Worm (Caenorhabditis elegans) whole organism, mixed stage, embryonic: ENCODE results near the gene F17E5.2.
A peak's percentile ranks its signal among the peaks of the same experiment; 100 is the strongest.

Experiments used
- M03D4.4 ChIP-seq: sonication (generic microtip); optimal IDR thresholded peaks from 2 replicates; lab custom pipeline; 2017; ENCODE audit warnings: mild to moderate bottlenecking, missing genetic modification characterization, missing compliant biosample characterization
- bed-3 ChIP-seq: fragments of 200-800 bp; sonication (Bioruptor generic); optimal IDR thresholded peaks from 3 replicates; lab custom pipeline; 2018; ENCODE audit warnings: mild to moderate bottlenecking, missing genetic modification characterization, moderate library complexity, missing compliant biosample characterization
- blmp-1 ChIP-seq: fragments of 150-350 bp; optimal IDR thresholded peaks from 2 replicates; lab custom pipeline; 2014; ENCODE audit warnings: missing biosample characterization, missing genetic modification characterization
- ceh-39 ChIP-seq: fragments of 150-350 bp; optimal IDR thresholded peaks from 2 replicates; lab custom pipeline; 2014; ENCODE audit warnings: missing biosample characterization, missing genetic modification characterization
- ceh-43 ChIP-seq: fragments of 200-800 bp; sonication (Bioruptor generic); optimal IDR thresholded peaks from 2 replicates; lab custom pipeline; 2018; ENCODE audit warnings: mild to moderate bottlenecking, missing genetic modification characterization, moderate library complexity, missing compliant biosample characterization
- ceh-83 ChIP-seq: fragments of 200-800 bp; sonication (Bioruptor generic); optimal IDR thresholded peaks from 2 replicates; lab custom pipeline; 2018; ENCODE audit warnings: mild to moderate bottlenecking, missing genetic modification characterization, missing compliant biosample characterization
- ces-1 ChIP-seq: fragments of 150-350 bp; optimal IDR thresholded peaks from 2 replicates; lab custom pipeline; 2014; ENCODE audit warnings: missing biosample characterization, missing genetic modification reagents, missing genetic modification characterization
- cnd-1 ChIP-seq: fragments of 200-800 bp; sonication (Bioruptor generic); optimal IDR thresholded peaks from 2 replicates; lab custom pipeline; 2018; ENCODE audit warnings: mild to moderate bottlenecking, missing genetic modification characterization, missing compliant biosample characterization
- drap-1 ChIP-seq: fragments of 200-800 bp; sonication (Bioruptor generic); optimal IDR thresholded peaks from 3 replicates; lab custom pipeline; 2018; ENCODE audit warnings: mild to moderate bottlenecking, missing genetic modification characterization, missing compliant biosample characterization
- elt-1 ChIP-seq: sonication (generic microtip); optimal IDR thresholded peaks from 2 replicates; lab custom pipeline; 2017; ENCODE audit warnings: missing genetic modification characterization, mild to moderate bottlenecking, missing compliant biosample characterization, antibody characterized with exemption, moderate library complexity, borderline replicate concordance; ENCODE audit not compliant: insufficient read depth
- elt-3 ChIP-seq: fragments of 150-350 bp; optimal IDR thresholded peaks from 2 replicates; lab custom pipeline; 2014; ENCODE audit warnings: missing biosample characterization, missing genetic modification characterization
- ham-2 ChIP-seq: fragments of 200-800 bp; sonication (Bioruptor generic); optimal IDR thresholded peaks from 2 replicates; lab custom pipeline; 2018; ENCODE audit warnings: mild to moderate bottlenecking, missing genetic modification characterization, missing compliant biosample characterization
- hlh-1 ChIP-seq: fragments of 150-350 bp; optimal IDR thresholded peaks from 2 replicates; lab custom pipeline; 2014; ENCODE audit warnings: missing biosample characterization, missing genetic modification reagents, missing genetic modification characterization
- lin-13 ChIP-seq: fragments of 150-350 bp; optimal IDR thresholded peaks from 2 replicates; lab custom pipeline; 2014; ENCODE audit warnings: missing biosample characterization, missing genetic modification characterization
- lin-32 ChIP-seq: fragments of 200-800 bp; sonication (Bioruptor generic); optimal IDR thresholded peaks from 2 replicates; lab custom pipeline; 2018; ENCODE audit warnings: mild to moderate bottlenecking, missing genetic modification characterization, missing compliant biosample characterization
- lsy-2 ChIP-seq: fragments of 150-350 bp; optimal IDR thresholded peaks from 2 replicates; lab custom pipeline; 2014; ENCODE audit warnings: missing biosample characterization, missing genetic modification characterization
- mep-1 ChIP-seq: fragments of 150-350 bp; optimal IDR thresholded peaks from 2 replicates; lab custom pipeline; 2017; ENCODE audit warnings: missing biosample characterization, missing genetic modification reagents, missing genetic modification characterization, inconsistent platforms
- mls-2 ChIP-seq: sonication (generic microtip); optimal IDR thresholded peaks from 2 replicates; lab custom pipeline; 2016; ENCODE audit warnings: mild to moderate bottlenecking, missing genetic modification characterization, moderate library complexity, missing compliant biosample characterization
- nhr-12 ChIP-seq: fragments of 150-350 bp; optimal IDR thresholded peaks from 2 replicates; lab custom pipeline; 2014; ENCODE audit warnings: missing biosample characterization, missing genetic modification characterization
- nhr-2 ChIP-seq: fragments of 150-350 bp; optimal IDR thresholded peaks from 2 replicates; lab custom pipeline; 2014; ENCODE audit warnings: missing biosample characterization, missing genetic modification characterization
- nhr-237 ChIP-seq: fragments of 150-350 bp; optimal IDR thresholded peaks from 2 replicates; lab custom pipeline; 2014; ENCODE audit warnings: missing biosample characterization, missing genetic modification characterization
- nhr-28 ChIP-seq: fragments of 150-350 bp; optimal IDR thresholded peaks from 2 replicates; lab custom pipeline; 2014; ENCODE audit warnings: missing biosample characterization, missing genetic modification characterization
- nhr-76 ChIP-seq: sonication (generic microtip); optimal IDR thresholded peaks from 2 replicates; lab custom pipeline; 2017; ENCODE audit warnings: missing biosample characterization, missing genetic modification characterization
- pha-4 ChIP-seq: fragments of 150-350 bp; optimal IDR thresholded peaks from 2 replicates; lab custom pipeline; 2018; ENCODE audit warnings: missing biosample characterization, missing genetic modification reagents, missing genetic modification characterization
- sem-2 ChIP-seq: fragments of 200-800 bp; sonication (Bioruptor generic); optimal IDR thresholded peaks from 2 replicates; lab custom pipeline; 2018; ENCODE audit warnings: mild to moderate bottlenecking, missing genetic modification characterization, missing compliant biosample characterization
- snpc-4 ChIP-seq: fragments of 150-350 bp; optimal IDR thresholded peaks from 2 replicates; lab custom pipeline; 2014; ENCODE audit warnings: missing biosample characterization, missing genetic modification characterization
- sptf-1 ChIP-seq: sonication (generic microtip); optimal IDR thresholded peaks from 2 replicates; lab custom pipeline; 2017; ENCODE audit warnings: mild to moderate bottlenecking, missing genetic modification characterization, moderate library complexity, missing compliant biosample characterization
- tbx-8 ChIP-seq: fragments of 200-800 bp; sonication (Bioruptor generic); optimal IDR thresholded peaks from 2 replicates; lab custom pipeline; 2018; ENCODE audit warnings: mild to moderate bottlenecking, missing genetic modification characterization, moderate library complexity, missing compliant biosample characterization
- unc-120 ChIP-seq: sonication (generic microtip); optimal IDR thresholded peaks from 2 replicates; lab custom pipeline; 2017; ENCODE audit warnings: missing genetic modification characterization, missing compliant biosample characterization; ENCODE audit not compliant: poor library complexity, severe bottlenecking
- unc-39 ChIP-seq: fragments of 150-350 bp; optimal IDR thresholded peaks from 2 replicates; lab custom pipeline; 2014; ENCODE audit warnings: missing biosample characterization, missing genetic modification characterization
- ztf-11 ChIP-seq: fragments of 150-350 bp; optimal IDR thresholded peaks from 2 replicates; lab custom pipeline; 2014; ENCODE audit warnings: missing biosample characterization, missing genetic modification characterization

Gene F17E5.2

DNA sequence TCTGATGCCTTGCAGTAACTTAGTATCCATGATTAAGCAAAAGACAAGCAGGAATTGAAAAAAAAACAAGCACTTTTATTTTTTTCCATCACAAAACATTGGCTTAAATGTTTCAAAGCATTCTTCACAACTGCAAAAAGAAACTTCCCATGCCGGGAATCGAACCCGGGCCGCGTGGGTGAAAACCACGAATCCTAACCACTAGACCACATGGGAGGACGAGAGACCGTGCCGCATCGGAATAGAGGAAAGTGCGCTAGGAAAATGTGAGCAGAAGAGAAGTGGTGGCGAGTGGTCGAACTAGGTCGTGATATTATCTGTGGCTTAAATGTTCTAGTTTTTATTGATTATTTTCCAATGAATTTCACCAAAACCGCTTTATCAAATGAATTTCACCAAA, 26.6 kb upstream of the F17E5.2 start (continued):
- TF ChIP-seq tbx-8 (GFP tag; lab: Kevin White, UChicago) = peak; percentile 36

DNA sequence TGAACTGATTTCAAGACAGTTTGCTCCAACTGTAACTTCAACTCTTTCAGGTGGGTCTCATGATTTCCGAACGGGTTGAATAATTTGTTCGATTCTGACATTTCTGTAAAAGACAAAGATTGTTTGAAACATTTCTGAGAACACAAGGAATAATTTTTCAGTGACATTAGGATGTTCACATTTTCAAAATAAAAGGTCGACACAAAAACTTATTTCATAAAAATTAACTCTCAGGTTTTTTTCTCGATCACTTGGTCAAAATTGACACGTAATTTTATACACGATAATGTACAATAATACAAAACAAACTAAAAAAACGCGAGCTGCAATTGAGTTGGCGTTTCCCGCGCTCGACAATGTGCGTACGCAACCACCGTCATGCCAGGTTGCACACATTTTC, 22.7 kb upstream of the F17E5.2 start, which contains the start of gene rif-1.2:
TSS of gene rif-1.2 (minus strand) at position 101 of the 400 bp plus-strand sequence.
- TF ChIP-seq lsy-2 (tag; lab: Kevin White, UChicago) (no peak), drap-1 (no peak), nhr-237 (no peak), elt-3 (tag; lab: Kevin White, UChicago) (no peak), lin-13 (tag; lab: Kevin White, UChicago) (no peak), mls-2 (tag; lab: Kevin White, UChicago) (no peak), mep-1 (tag; lab: Kevin White, UChicago) (no peak)

DNA sequence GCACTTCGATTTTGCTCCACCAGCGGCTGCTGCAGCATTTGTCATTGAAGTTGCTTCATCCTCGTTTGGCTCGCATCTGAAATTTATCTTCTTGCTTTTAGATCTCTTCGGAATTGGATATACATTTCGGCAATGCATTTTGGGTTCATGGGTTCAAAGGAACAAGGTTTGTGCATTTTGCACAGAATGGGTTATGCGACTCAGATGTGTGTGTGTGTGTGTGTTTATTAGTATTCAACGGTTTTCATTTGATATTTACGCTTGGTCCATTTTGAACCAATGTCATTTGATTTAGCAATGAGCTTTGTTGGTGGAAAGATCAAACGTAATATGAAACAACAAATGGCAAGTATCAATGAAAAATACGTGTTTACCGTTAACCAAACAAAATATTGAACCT, 18.3 kb upstream of the F17E5.2 start:
- TF ChIP-seq pha-4 (tag; lab: Kevin White, UChicago) (no peak), mls-2 (tag; lab: Kevin White, UChicago) (no peak), M03D4.4 (tag; lab: Kevin White, UChicago) (no peak), sem-2 (no peak), lin-13 (tag; lab: Kevin White, UChicago) (no peak), nhr-76 (tag; lab: Kevin White, UChicago) (no peak), ceh-83 (GFP tag; lab: Kevin White, UChicago) (no peak), nhr-28 (tag; lab: Kevin White, UChicago) (no peak), nhr-12 (tag; lab: Kevin White, UChicago) (no peak), ham-2 (GFP tag; lab: Kevin White, UChicago) (no peak), lin-32 (GFP tag; lab: Kevin White, UChicago) (no peak), nhr-2 (tag; lab: Kevin White, UChicago) (no peak), ceh-39 (no peak), elt-1 (tag; lab: Kevin White, UChicago) (no peak), unc-120 (no peak)

DNA sequence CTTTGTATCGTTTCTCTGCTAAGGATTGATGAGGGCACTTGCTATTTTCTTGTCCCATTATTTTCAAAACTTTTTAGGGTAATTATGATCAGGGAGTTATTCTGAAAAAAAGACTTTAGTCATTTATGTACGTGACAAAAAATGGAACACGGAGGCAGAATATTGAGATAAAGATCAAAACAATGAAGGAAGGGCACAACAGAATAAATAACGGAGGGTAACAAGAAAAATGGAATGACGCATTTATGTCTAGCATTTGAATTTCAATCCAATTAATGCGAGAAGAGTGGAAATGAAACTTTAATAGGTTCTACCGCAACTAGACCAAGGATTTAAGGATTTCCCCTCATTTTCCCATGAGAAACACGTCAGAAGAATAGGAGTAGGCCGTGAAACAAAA, 15.8 kb upstream of the F17E5.2 start, which contains the start of gene glb-13:
TSS of gene glb-13 (minus strand) at position 101 of the 400 bp plus-strand sequence.
- no peak for TF ChIP-seq cnd-1 (tag; lab: Kevin White, UChicago)
- TF ChIP-seq lin-32 (GFP tag; lab: Kevin White, UChicago) = no peak
- TF ChIP-seq M03D4.4 (tag; lab: Kevin White, UChicago) = no peak
- TF ChIP-seq ceh-39 = no peak
- TF ChIP-seq ztf-11 (tag; lab: Kevin White, UChicago) = no peak
- TF ChIP-seq ces-1 = no peak
- TF ChIP-seq sem-2 = no peak
- TF ChIP-seq hlh-1 (tag; lab: Kevin White, UChicago) = no peak
- no peak for TF ChIP-seq sptf-1 (tag; lab: Kevin White, UChicago)
- no peak for TF ChIP-seq elt-3 (tag; lab: Kevin White, UChicago)
- TF ChIP-seq ceh-43 (GFP tag; lab: Kevin White, UChicago) = no peak
- TF ChIP-seq, all 35 proteins: peak for 0

DNA sequence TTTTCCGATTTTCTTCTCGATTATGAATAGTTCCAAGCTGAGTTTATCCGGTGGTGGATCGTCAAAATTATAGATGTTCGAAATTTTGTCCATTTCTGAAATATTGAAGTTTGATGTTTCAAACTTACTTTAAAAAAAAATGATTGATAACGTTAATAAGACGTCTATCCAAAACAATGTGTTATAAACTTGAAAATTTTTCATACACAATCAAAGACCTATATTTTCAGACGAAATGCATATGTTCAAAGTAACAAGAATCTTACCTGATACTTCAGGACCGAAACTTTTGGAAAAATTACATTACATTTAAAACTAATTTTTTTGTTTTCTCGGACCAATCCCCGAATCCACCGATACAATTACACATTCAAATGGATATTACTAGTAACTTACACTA, 2.7 kb upstream of the F17E5.2 start, which contains the start of gene nekl-3:
TSS of gene nekl-3 (minus strand) at position 101 of the 400 bp plus-strand sequence.
- no peak for TF ChIP-seq drap-1
- TF ChIP-seq hlh-1 (tag; lab: Kevin White, UChicago) = no peak
- no peak for TF ChIP-seq bed-3 (GFP tag; lab: Kevin White, UChicago)
- TF ChIP-seq unc-120 = no peak
- no peak for TF ChIP-seq ham-2 (GFP tag; lab: Kevin White, UChicago)
- no peak for TF ChIP-seq snpc-4 (tag; lab: Kevin White, UChicago)
- TF ChIP-seq lsy-2 (tag; lab: Kevin White, UChicago) = no peak
- TF ChIP-seq lin-13 (tag; lab: Kevin White, UChicago) = no peak
- no peak for TF ChIP-seq unc-39
- no peak for TF ChIP-seq blmp-1 (tag; lab: Kevin White, UChicago)
- TF ChIP-seq lin-32 (GFP tag; lab: Kevin White, UChicago) = no peak
- TF ChIP-seq ces-1 = no peak
- TF ChIP-seq sem-2 = no peak
- TF ChIP-seq, all 35 proteins: peak for 0
